Worm (Caenorhabditis elegans): ENCODE data around the gene stdh-2.

The stdh-2 gene

ce11 chrV:16259684-16260083 is 35.6 kb downstream of the stdh-2 start, which contains the start of gene nhr-127:
Gene nhr-127, plus strand, starts transcription at chrV:16259984.
- no peak for TF ChIP-seq nhr-2 (tag; optimal IDR thresholded peaks at IDR 0.05)
- TF ChIP-seq lsy-2 (tag; optimal IDR thresholded peaks at IDR 0.05): no peak
- TF ChIP-seq lin-32 (GFP tag; optimal IDR thresholded peaks at IDR 0.05): no peak
- no peak for TF ChIP-seq tbx-8 (GFP tag; optimal IDR thresholded peaks at IDR 0.05)
- TF ChIP-seq drap-1 (GFP tag; optimal IDR thresholded peaks at IDR 0.05): no peak

DNA sequence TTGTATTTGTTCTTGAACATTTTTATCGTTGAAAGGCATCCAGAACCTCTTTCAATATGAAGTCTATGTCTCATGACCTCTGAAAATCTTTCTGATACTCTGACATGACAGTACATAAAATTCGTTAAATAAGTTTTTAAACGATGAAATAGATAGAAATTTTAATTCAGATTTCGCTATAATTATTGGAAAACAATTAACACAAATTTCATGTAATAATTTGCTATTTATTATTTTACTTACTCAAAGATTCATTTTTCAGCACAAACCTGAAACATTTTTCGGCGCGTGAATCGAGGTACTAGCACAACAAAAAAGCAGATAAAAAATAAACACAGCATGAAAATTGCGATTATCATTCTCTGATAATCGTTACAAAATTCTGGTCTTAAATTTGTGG is 42.4 kb downstream of the stdh-2 start, which contains the start of gene T13F3.4:
Gene T13F3.4, minus strand, starts transcription at position 101 of the 400 bp plus-strand sequence.
- TF ChIP-seq lin-32 (GFP tag; optimal IDR thresholded peaks at IDR 0.05): no peak
- TF ChIP-seq bed-3 (GFP tag; optimal IDR thresholded peaks at IDR 0.05): no peak
- no peak for TF ChIP-seq mep-1 (tag; optimal IDR thresholded peaks at IDR 0.05)
- TF ChIP-seq flh-1 (GFP tag; optimal IDR thresholded peaks at IDR 0.05): no peak
- no peak for TF ChIP-seq blmp-1 (tag; optimal IDR thresholded peaks at IDR 0.05)
- TF ChIP-seq ceh-43 (GFP tag; optimal IDR thresholded peaks at IDR 0.05): no peak
- no peak for TF ChIP-seq ceh-39 (tag; optimal IDR thresholded peaks at IDR 0.05)
- no peak for TF ChIP-seq mls-2 (tag; optimal IDR thresholded peaks at IDR 0.05)
- no peak for TF ChIP-seq nhr-12 (tag; optimal IDR thresholded peaks at IDR 0.05)
- no peak for TF ChIP-seq ztf-11 (tag; optimal IDR thresholded peaks at IDR 0.05)
- no peak for TF ChIP-seq sptf-1 (tag; optimal IDR thresholded peaks at IDR 0.05)
- no peak for TF ChIP-seq pha-4 (tag; optimal IDR thresholded peaks at IDR 0.05)
- no peak for TF ChIP-seq snpc-4 (tag; optimal IDR thresholded peaks at IDR 0.05)
- TF ChIP-seq nhr-2 (tag; optimal IDR thresholded peaks at IDR 0.05): no peak
- no peak for TF ChIP-seq unc-62 (GFP tag; optimal IDR thresholded peaks at IDR 0.05)
- no peak for TF ChIP-seq ceh-83 (GFP tag; optimal IDR thresholded peaks at IDR 0.05)
- TF ChIP-seq tbx-8 (GFP tag; optimal IDR thresholded peaks at IDR 0.05): no peak

- no peak for TF ChIP-seq sptf-1 (tag; optimal IDR thresholded peaks at IDR 0.05)
- no peak for TF ChIP-seq unc-39 (tag; optimal IDR thresholded peaks at IDR 0.05)
- TF ChIP-seq ceh-83 (GFP tag; optimal IDR thresholded peaks at IDR 0.05): no peak
- no peak for TF ChIP-seq blmp-1 (tag; optimal IDR thresholded peaks at IDR 0.05)
- TF ChIP-seq ztf-11 (tag; optimal IDR thresholded peaks at IDR 0.05): no peak
- no peak for TF ChIP-seq ham-2 (GFP tag; optimal IDR thresholded peaks at IDR 0.05)
These were observed 45.4 kb downstream of the stdh-2 start, which contains the start of the genes fbxa-2 and T13F3.8 for ce11 chrV:16269556-16269955. Gene fbxa-2, minus strand, starts transcription at chrV:16269656. Gene T13F3.8, plus strand, starts transcription at chrV:16269800.

ce11 chrV:16271121-16271520 is 47.0 kb downstream of the stdh-2 start, which contains the start of gene T13F3.6:
Gene T13F3.6, minus strand, starts transcription at chrV:16271221.
- TF ChIP-seq elt-3 (tag; optimal IDR thresholded peaks at IDR 0.05) (no peak), hlh-1 (tag; optimal IDR thresholded peaks at IDR 0.05) (no peak), blmp-1 (tag; optimal IDR thresholded peaks at IDR 0.05) (no peak), cnd-1 (tag; optimal IDR thresholded peaks at IDR 0.05) (no peak), drap-1 (GFP tag; optimal IDR thresholded peaks at IDR 0.05) (no peak), zip-8 (tag; optimal IDR thresholded peaks at IDR 0.05) (no peak), tbx-8 (GFP tag; optimal IDR thresholded peaks at IDR 0.05) (no peak), flh-1 (GFP tag; optimal IDR thresholded peaks at IDR 0.05) (no peak)
